Worm (Caenorhabditis elegans) whole organism, L2 larva: Measurements from ENCODE around the gene plk-3.

Experiments
- ama-1 ChIP-seq: fragments of 150-350 bp; optimal IDR thresholded peaks from 2 replicates; lab custom pipeline; 2018; ENCODE audit warnings: inconsistent platforms
- ceh-16 ChIP-seq: fragments of 150-350 bp; optimal IDR thresholded peaks from 2 replicates; lab custom pipeline; 2014; ENCODE audit warnings: missing biosample characterization, missing genetic modification characterization
- crh-2 ChIP-seq: sonication (generic microtip); optimal IDR thresholded peaks from 2 replicates; lab custom pipeline; 2017; ENCODE audit warnings: missing biosample characterization, missing genetic modification characterization
- mab-5 ChIP-seq: fragments of 150-350 bp; optimal IDR thresholded peaks from 2 replicates; lab custom pipeline; 2014; ENCODE audit warnings: missing biosample characterization, missing genetic modification characterization
- mdl-1 ChIP-seq, 2 experiments: fragments of 150-350 bp in 1 of 2; sonication (generic microtip) in 1 of 2; optimal IDR thresholded peaks; 2 replicates each; lab custom pipeline; 2017; ENCODE audit warnings: missing biosample characterization in 2 of 2, missing genetic modification characterization in 2 of 2
- nhr-12 ChIP-seq: fragments of 150-350 bp; optimal IDR thresholded peaks from 2 replicates; lab custom pipeline; 2014; ENCODE audit warnings: missing biosample characterization, missing genetic modification characterization
- nhr-23 ChIP-seq: fragments of 150-350 bp; optimal IDR thresholded peaks from 2 replicates; lab custom pipeline; 2014; ENCODE audit warnings: missing biosample characterization, missing genetic modification reagents, missing genetic modification characterization
- nhr-6 ChIP-seq: fragments of 150-350 bp; optimal IDR thresholded peaks from 2 replicates; lab custom pipeline; 2014; ENCODE audit warnings: missing biosample characterization, missing genetic modification characterization
- nhr-77 ChIP-seq: fragments of 150-350 bp; optimal IDR thresholded peaks from 2 replicates; lab custom pipeline; 2014; ENCODE audit warnings: missing biosample characterization, missing genetic modification characterization

DNA sequence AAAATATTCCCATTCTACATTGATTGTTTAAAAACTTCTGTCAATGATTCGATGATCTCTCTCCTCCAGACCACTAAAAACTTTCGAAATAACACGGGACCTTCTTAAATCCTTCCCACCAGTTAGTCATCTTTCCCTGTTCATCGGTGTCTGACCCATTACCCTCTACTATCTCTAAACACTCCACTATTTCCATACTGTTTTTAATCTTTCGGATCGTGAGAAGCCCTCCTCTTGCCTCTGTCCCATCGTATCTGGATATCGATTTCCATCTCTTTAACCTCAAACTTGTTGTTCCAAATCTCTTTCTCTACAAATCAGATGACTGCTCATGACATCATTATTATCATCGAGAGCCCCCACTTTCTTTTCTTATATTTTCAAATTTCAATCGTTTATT, 44.7 kb downstream of the plk-3 start:
- TF ChIP-seq nhr-77 (no peak), ceh-16 (tag; lab: Kevin White, UChicago) (no peak), crh-2 (tag; lab: Kevin White, UChicago) (no peak), mdl-1 (tag; optimal IDR thresholded peaks at IDR 0.05; lab: Kevin White, UChicago) (no peak), nhr-23 (tag; lab: Kevin White, UChicago) (no peak), ama-1 (lab: Kevin White, UChicago) (no peak), mab-5 (no peak), nhr-12 (tag; lab: Kevin White, UChicago) (no peak), nhr-6 (tag; lab: Kevin White, UChicago) (no peak)
